Fruit fly (Drosophila melanogaster) whole organism, embryonic: Measurements from ENCODE around the gene CG16779.

Source experiments
- CG13123 ChIP-seq: fragments of 200-800 bp; sonication (Bioruptor generic); optimal IDR thresholded peaks from 2 replicates; lab custom pipeline; 2016; ENCODE audit warnings: missing biosample characterization, missing genetic modification characterization
- CG13424 ChIP-seq: fragments of 200-800 bp; sonication (Bioruptor generic); optimal IDR thresholded peaks from 2 replicates; lab custom pipeline; 2019; ENCODE audit warnings: missing biosample characterization, mild to moderate bottlenecking, missing genetic modification characterization, moderate library complexity
- CG13894 ChIP-seq: fragments of 200-800 bp; sonication (Bioruptor generic); optimal IDR thresholded peaks from 3 replicates; lab custom pipeline; 2018; ENCODE audit warnings: missing biosample characterization, mild to moderate bottlenecking, missing genetic modification characterization, moderate library complexity
- CG17829 ChIP-seq: fragments of 200-800 bp; optimal IDR thresholded peaks from 2 replicates; lab custom pipeline; 2019; ENCODE audit warnings: missing biosample characterization, mild to moderate bottlenecking, missing genetic modification characterization, moderate library complexity
- CG34224 ChIP-seq: fragments of 200-800 bp; sonication (Bioruptor generic); IDR thresholded peaks from 3 replicates; pipeline ENCODE4 v1.3.6; 2022; ENCODE audit warnings: missing biosample characterization, missing genetic modification characterization; ENCODE audit not compliant: partially characterized antibody
- CG5245 ChIP-seq: fragments of 200-800 bp; sonication (Bioruptor generic); optimal IDR thresholded peaks from 3 replicates; lab custom pipeline; 2016; ENCODE audit warnings: missing biosample characterization, missing genetic modification characterization
- CG8944 ChIP-seq: fragments of 200-800 bp; sonication (Bioruptor generic); optimal IDR thresholded peaks from 3 replicates; lab custom pipeline; 2016; ENCODE audit warnings: missing biosample characterization, missing genetic modification characterization
- CG9437 ChIP-seq: fragments of 200-800 bp; sonication (Bioruptor generic); optimal IDR thresholded peaks from 2 replicates; lab custom pipeline; 2018; ENCODE audit warnings: missing biosample characterization, mild to moderate bottlenecking, missing genetic modification characterization
- Doc3 ChIP-seq: fragments of 200-800 bp; sonication (Bioruptor generic); IDR thresholded peaks from 3 replicates; pipeline ENCODE4 v1.3.6; 2022; ENCODE audit warnings: missing biosample characterization, missing genetic modification characterization; ENCODE audit not compliant: partially characterized antibody
- Hand ChIP-seq: fragments of 200-800 bp; sonication (Bioruptor generic); optimal IDR thresholded peaks from 2 replicates; lab custom pipeline; 2017; ENCODE audit warnings: mild to moderate bottlenecking, missing biosample characterization, missing genetic modification reagents, missing genetic modification characterization
- HmgZ ChIP-seq: fragments of 200-800 bp; sonication (Bioruptor generic); optimal IDR thresholded peaks from 2 replicates; lab custom pipeline; 2018; ENCODE audit warnings: missing biosample characterization, mild to moderate bottlenecking, missing genetic modification characterization
- Hr51 ChIP-seq, 2 experiments: fragments of 200-800 bp; sonication (Bioruptor generic); optimal IDR thresholded peaks; 2 replicates in 1 of 2; 3 replicates in 1 of 2; lab custom pipeline; 2016 to 2018; ENCODE audit warnings: missing biosample characterization in 2 of 2, missing genetic modification characterization in 2 of 2, mild to moderate bottlenecking in 1 of 2, moderate library complexity in 1 of 2
- Ssrp ChIP-seq: fragments of 200-800 bp; sonication (Bioruptor generic); optimal IDR thresholded peaks from 2 replicates; lab custom pipeline; 2018; ENCODE audit warnings: missing biosample characterization, mild to moderate bottlenecking, missing genetic modification characterization, moderate library complexity
- Trl ChIP-seq, 3 experiments: fragments of >200 bp in 2 of 3; fragments of 200-800 bp in 1 of 3; sonication (Bioruptor generic) in 1 of 3; optimal IDR thresholded peaks; 2 replicates in 1 of 3; 3 replicates in 2 of 3; lab custom pipeline; 2016 to 2017; ENCODE audit warnings: missing biosample characterization in 1 of 3, missing genetic modification characterization in 1 of 3
- abd-A ChIP-seq: fragments of 200-800 bp; sonication (Bioruptor generic); optimal IDR thresholded peaks from 3 replicates; lab custom pipeline; 2019; ENCODE audit warnings: missing biosample characterization, mild to moderate bottlenecking, missing genetic modification characterization, moderate library complexity
- ac ChIP-seq: fragments of 200-800 bp; sonication (Bioruptor generic); optimal IDR thresholded peaks from 3 replicates; lab custom pipeline; 2017; ENCODE audit warnings: missing biosample characterization, mild to moderate bottlenecking, missing genetic modification characterization
- ato ChIP-seq: fragments of 200-800 bp; sonication (Bioruptor generic); IDR thresholded peaks from 2 replicates; pipeline ENCODE4 v1.3.6; 2022; ENCODE audit warnings: missing biosample characterization, missing genetic modification characterization; ENCODE audit not compliant: partially characterized antibody
- chinmo ChIP-seq: fragments of 200-800 bp; sonication (Bioruptor generic); IDR thresholded peaks from 4 replicates; pipeline ENCODE4 v1.3.6; 2022; ENCODE audit warnings: missing biosample characterization, missing genetic modification characterization; ENCODE audit not compliant: partially characterized antibody
- dati ChIP-seq: fragments of 200-800 bp; sonication (Bioruptor generic); IDR thresholded peaks from 2 replicates; pipeline ENCODE4 v1.3.6; 2022; ENCODE audit warnings: missing biosample characterization, missing genetic modification characterization
- dmrt11E ChIP-seq: fragments of 200-800 bp; sonication (Bioruptor generic); optimal IDR thresholded peaks from 3 replicates; lab custom pipeline; 2018; ENCODE audit warnings: missing biosample characterization, mild to moderate bottlenecking, missing genetic modification characterization, moderate library complexity
- fd102C ChIP-seq: fragments of 200-800 bp; sonication (Bioruptor generic); optimal IDR thresholded peaks from 2 replicates; lab custom pipeline; 2018; ENCODE audit warnings: missing biosample characterization, mild to moderate bottlenecking, missing genetic modification characterization, moderate library complexity
- hkb ChIP-seq, 2 experiments: fragments of 200-800 bp in 1 of 2; fragments of >200 bp in 1 of 2; sonication (Bioruptor generic) in 1 of 2; IDR thresholded peaks in 1 of 2; optimal IDR thresholded peaks in 1 of 2; 2 replicates each; pipeline versions ENCODE4 v1.3.6 to Lab custom; 2017 to 2022; ENCODE audit warnings: missing biosample characterization in 1 of 2, missing genetic modification characterization in 1 of 2
- jing ChIP-seq: fragments of 200-800 bp; sonication (Bioruptor generic); optimal IDR thresholded peaks from 2 replicates; lab custom pipeline; 2018; ENCODE audit warnings: missing biosample characterization, mild to moderate bottlenecking, missing genetic modification characterization
- ken ChIP-seq: fragments of 200-800 bp; sonication (Bioruptor generic); IDR thresholded peaks from 3 replicates; pipeline ENCODE4 v1.3.6; 2022; ENCODE audit warnings: missing biosample characterization, missing genetic modification characterization
- knrl ChIP-seq: fragments of 200-800 bp; sonication (Bioruptor generic); IDR thresholded peaks from 3 replicates; pipeline ENCODE4 v1.3.6; 2022; ENCODE audit warnings: missing biosample characterization, missing genetic modification characterization; ENCODE audit not compliant: partially characterized antibody
- nerfin-1 ChIP-seq: fragments of 200-800 bp; sonication (Bioruptor generic); optimal IDR thresholded peaks from 3 replicates; lab custom pipeline; 2019; ENCODE audit warnings: missing biosample characterization, mild to moderate bottlenecking, missing genetic modification characterization, moderate library complexity
- onecut ChIP-seq: fragments of 200-800 bp; sonication (Bioruptor generic); IDR thresholded peaks from 2 replicates; pipeline ENCODE4 v1.3.6; 2022; ENCODE audit warnings: missing biosample characterization, missing genetic modification characterization
- pan ChIP-seq, 4 experiments: fragments of >200 bp in 3 of 4; fragments of 200-800 bp in 1 of 4; sonication (Bioruptor generic) in 1 of 4; optimal IDR thresholded peaks in 3 of 4; IDR thresholded peaks in 1 of 4; 2 replicates each; pipeline versions ENCODE4 v1.3.6 to Lab custom; 2017 to 2022; ENCODE audit warnings: missing biosample characterization in 2 of 4, missing genetic modification characterization in 2 of 4, mixed read lengths in 1 of 4
- prd ChIP-seq, 3 experiments: fragments of >200 bp in 2 of 3; fragments of 200-800 bp in 1 of 3; sonication (Bioruptor generic) in 1 of 3; optimal IDR thresholded peaks in 2 of 3; IDR thresholded peaks in 1 of 3; 2 replicates in 2 of 3; 3 replicates in 1 of 3; pipeline versions ENCODE4 v1.3.6 to Lab custom; 2017 to 2022; ENCODE audit warnings: missing biosample characterization in 1 of 3, missing genetic modification characterization in 1 of 3
- scrt ChIP-seq: fragments of 200-800 bp; sonication (Bioruptor generic); optimal IDR thresholded peaks from 2 replicates; lab custom pipeline; 2018; ENCODE audit warnings: missing biosample characterization, mild to moderate bottlenecking, missing genetic modification characterization, moderate library complexity
- sob ChIP-seq: fragments of 200-800 bp; sonication (Bioruptor generic); IDR thresholded peaks from 2 replicates; pipeline ENCODE4 v1.3.6; 2022; ENCODE audit warnings: missing biosample characterization, missing genetic modification characterization
- sqz ChIP-seq: fragments of 200-800 bp; sonication (Bioruptor generic); optimal IDR thresholded peaks from 3 replicates; lab custom pipeline; 2018; ENCODE audit warnings: missing biosample characterization, mild to moderate bottlenecking, missing genetic modification characterization
- toy ChIP-seq: fragments of 200-800 bp; sonication (Bioruptor generic); IDR thresholded peaks from 2 replicates; pipeline ENCODE4 v1.3.6; 2022; ENCODE audit warnings: missing biosample characterization, missing genetic modification characterization

The CG16779 gene

DNA sequence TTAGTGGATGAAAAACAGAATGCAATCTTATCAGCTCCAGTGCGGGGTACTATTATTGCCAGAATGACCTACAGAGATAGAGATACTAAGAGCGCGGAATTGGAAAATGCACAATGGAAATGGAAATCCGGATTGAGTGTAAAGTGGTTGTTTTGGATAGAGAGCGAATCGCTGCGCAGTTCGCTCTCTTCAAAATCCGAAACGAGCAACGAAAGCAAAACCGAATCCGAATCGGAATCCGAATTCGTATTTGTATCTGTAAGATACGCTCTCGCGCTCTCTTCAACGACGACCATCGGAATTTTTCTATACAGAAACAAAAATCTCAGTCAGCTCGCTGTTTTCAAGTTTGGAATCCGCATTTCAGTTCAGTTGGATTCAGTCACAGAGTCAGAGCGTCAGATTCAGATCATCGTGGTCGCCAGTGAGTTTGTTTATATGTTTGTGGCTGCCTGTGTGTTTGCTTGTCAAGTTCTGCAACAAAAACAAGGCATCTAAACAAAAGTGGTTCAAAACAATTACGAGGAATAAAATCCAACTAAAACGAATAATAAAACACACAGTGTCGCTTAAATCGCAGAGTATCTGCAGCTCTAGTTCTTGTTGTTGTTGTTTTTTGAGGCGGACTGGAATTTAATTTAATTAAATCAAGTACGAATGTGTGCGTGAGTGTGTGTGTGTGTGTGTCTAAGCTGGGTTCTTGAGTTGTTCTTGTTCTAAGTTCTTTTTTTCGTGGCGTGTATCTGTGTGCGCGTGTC lies 75.7 kb downstream of the CG16779 start, which contains the start of gene ps (continued):
- peak; percentile 23 for TF ChIP-seq HmgZ (tag; lab: Kevin White, UChicago)
- no peak for TF ChIP-seq Doc3
- no peak for TF ChIP-seq ato
- no peak for TF ChIP-seq pan (optimal IDR thresholded peaks at IDR 0.05; lab: Kevin White, UChicago)
- TF ChIP-seq pan (GFP tag; optimal IDR thresholded peaks at IDR 0.05 in 1 of 2, IDR thresholded peaks at IDR 0.05 in 1 of 2), result no peak
- peak; percentile 44 for TF ChIP-seq scrt (GFP tag; lab: Kevin White, UChicago)
- TF ChIP-seq sqz (GFP tag; lab: Kevin White, UChicago), result peak; percentile 66
- TF ChIP-seq dati, result no peak
- TF ChIP-seq CG13894, result peak; percentile 16
- TF ChIP-seq Hand (GFP tag; lab: Kevin White, UChicago), result peak; percentile 31
- no peak for TF ChIP-seq jing (GFP tag; lab: Kevin White, UChicago)
- no peak for TF ChIP-seq ac
- TF ChIP-seq sob (GFP tag; lab: Robert Waterston, UW), result no peak
- TF ChIP-seq toy (GFP tag; lab: Robert Waterston, UW), result no peak
- no peak for TF ChIP-seq fd102C
- no peak for TF ChIP-seq CG9437 (GFP tag; lab: Kevin White, UChicago)
- no peak for TF ChIP-seq CG8944 (GFP tag; lab: Kevin White, UChicago)
- TF ChIP-seq Hr51 (GFP tag; optimal IDR thresholded peaks at IDR 0.05; lab: Kevin White, UChicago), result peak in 1 of 2 experiments; percentile 0
- TF ChIP-seq CG17829 (tag; lab: Kevin White, UChicago), result no peak
- no peak for TF ChIP-seq ken (GFP tag; lab: Robert Waterston, UW)
- no peak for TF ChIP-seq Ssrp (tag; lab: Kevin White, UChicago)
- TF ChIP-seq hkb (optimal IDR thresholded peaks at IDR 0.05; lab: Kevin White, UChicago), result no peak
- TF ChIP-seq hkb (GFP tag; IDR thresholded peaks at IDR 0.05; lab: Robert Waterston, UW), result no peak
- no peak for TF ChIP-seq prd (optimal IDR thresholded peaks at IDR 0.05; lab: Kevin White, UChicago)
- no peak for TF ChIP-seq prd (GFP tag; IDR thresholded peaks at IDR 0.05; lab: Robert Waterston, UW)
- no peak for TF ChIP-seq chinmo (GFP tag; lab: Robert Waterston, UW)
- no peak for TF ChIP-seq CG5245 (GFP tag; lab: Kevin White, UChicago)
- no peak for TF ChIP-seq knrl
- no peak for TF ChIP-seq abd-A
- peak; percentile 98 for TF ChIP-seq nerfin-1
- no peak for TF ChIP-seq CG13123 (GFP tag; lab: Kevin White, UChicago)
- peak; percentile 91 to 97 for TF ChIP-seq Trl (optimal IDR thresholded peaks at IDR 0.05; lab: Kevin White, UChicago)
- TF ChIP-seq Trl (GFP tag; optimal IDR thresholded peaks at IDR 0.05; lab: Kevin White, UChicago), result peak; percentile 61
- TF ChIP-seq onecut (GFP tag; lab: Robert Waterston, UW), result 0 out of 2 replicates have a peak, but pooled peaks have one; percentile 28
- no peak for TF ChIP-seq dmrt11E (tag; lab: Kevin White, UChicago)
- no peak for TF ChIP-seq CG13424 (tag; lab: Kevin White, UChicago)

DNA sequence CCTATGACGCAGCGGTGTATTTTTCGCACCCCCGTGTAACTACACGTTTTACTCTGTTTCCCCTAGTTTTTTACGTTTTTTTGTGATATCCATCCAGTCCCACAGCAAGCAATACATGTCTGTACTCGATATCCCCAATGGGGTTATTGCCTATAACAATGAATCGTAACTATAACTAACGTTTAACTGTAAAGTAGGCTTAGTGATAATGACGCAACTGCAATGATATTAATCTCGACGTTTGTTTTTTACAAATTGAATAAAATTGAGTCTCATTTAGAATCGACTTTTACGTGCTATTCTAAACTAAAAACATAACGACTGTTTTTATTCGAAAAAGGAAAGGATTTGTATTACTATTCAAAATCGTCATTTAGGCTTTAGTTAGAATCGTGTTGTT lies 76.5 kb downstream of the CG16779 start:
- TF ChIP-seq CG9437 (GFP tag; lab: Kevin White, UChicago) (peak; percentile 56), CG34224 (no peak)
